Worm (Caenorhabditis elegans) whole organism, young adult: ENCODE measurements around the gene F47E1.1.

Experiments
- F57A8.1 ChIP-seq: fragments of 200-800 bp; sonication (Bioruptor generic); optimal IDR thresholded peaks from 2 replicates; lab custom pipeline; 2018; ENCODE audit warnings: mild to moderate bottlenecking, missing genetic modification characterization, moderate library complexity, missing compliant biosample characterization
- K12H6.12 ChIP-seq: fragments of 200-800 bp; sonication (Bioruptor generic); optimal IDR thresholded peaks from 2 replicates; lab custom pipeline; 2018; ENCODE audit warnings: mild to moderate bottlenecking, missing genetic modification characterization, missing compliant biosample characterization
- Y53G8AR.9 ChIP-seq: fragments of 200-800 bp; sonication (Bioruptor generic); conservative IDR thresholded peaks from 2 replicates; pipeline ENCODE4 v1.3.6; 2022; ENCODE audit warnings: missing genetic modification reagents, missing genetic modification characterization, missing compliant biosample characterization
- ama-1 ChIP-seq, 3 experiments: fragments of 150-350 bp in 1 of 3; sonication (generic microtip) in 2 of 3; optimal IDR thresholded peaks; 2 replicates each; lab custom pipeline; 2014 to 2018; ENCODE audit warnings: missing biosample characterization in 2 of 3, missing genetic modification characterization in 2 of 3, missing genetic modification reagents in 2 of 3
- aptf-3 ChIP-seq: fragments of 200-800 bp; sonication (Bioruptor generic); IDR thresholded peaks from 2 replicates; pipeline ENCODE4 v1.3.6; 2022; ENCODE audit warnings: missing genetic modification characterization, missing compliant biosample characterization
- bed-2 ChIP-seq: fragments of 200-800 bp; sonication (Bioruptor generic); IDR thresholded peaks from 2 replicates; pipeline ENCODE4 v1.3.6; 2022; ENCODE audit warnings: missing genetic modification reagents, missing genetic modification characterization, missing compliant biosample characterization
- ceh-27 ChIP-seq: fragments of 200-800 bp; sonication (Bioruptor generic); optimal IDR thresholded peaks from 2 replicates; lab custom pipeline; 2018; ENCODE audit warnings: mild to moderate bottlenecking, missing genetic modification characterization, moderate library complexity, missing compliant biosample characterization
- ceh-40 ChIP-seq: fragments of 200-800 bp; sonication (Bioruptor generic); IDR thresholded peaks from 2 replicates; pipeline ENCODE4 v1.3.6; 2022; ENCODE audit warnings: missing genetic modification characterization, missing compliant biosample characterization
- ceh-58 ChIP-seq: fragments of 200-800 bp; sonication (Bioruptor generic); IDR thresholded peaks from 2 replicates; pipeline ENCODE4 v1.3.6; 2022; ENCODE audit warnings: missing genetic modification characterization, missing compliant biosample characterization
- ceh-79 ChIP-seq: sonication (generic microtip); optimal IDR thresholded peaks from 2 replicates; lab custom pipeline; 2017; ENCODE audit warnings: mild to moderate bottlenecking, missing genetic modification characterization, missing compliant biosample characterization
- chd-7 ChIP-seq: sonication (generic microtip); optimal IDR thresholded peaks from 2 replicates; lab custom pipeline; 2016; ENCODE audit warnings: mild to moderate bottlenecking, missing genetic modification characterization, moderate library complexity, missing compliant biosample characterization
- dox-1 ChIP-seq: fragments of 200-800 bp; sonication (Bioruptor generic); IDR thresholded peaks from 2 replicates; pipeline ENCODE4 v1.3.6; 2022; ENCODE audit warnings: missing genetic modification reagents, missing genetic modification characterization, missing compliant biosample characterization
- efl-1 ChIP-seq: fragments of 150-350 bp; optimal IDR thresholded peaks from 2 replicates; lab custom pipeline; 2014; ENCODE audit warnings: missing biosample characterization, missing genetic modification reagents, missing genetic modification characterization
- egrh-3 ChIP-seq: fragments of 200-800 bp; sonication (Bioruptor generic); IDR thresholded peaks from 2 replicates; pipeline ENCODE4 v1.3.6; 2022; ENCODE audit warnings: missing genetic modification reagents, missing genetic modification characterization, missing compliant biosample characterization
- gei-17 ChIP-seq: fragments of 200-800 bp; sonication (Bioruptor generic); optimal IDR thresholded peaks from 2 replicates; lab custom pipeline; 2018; ENCODE audit warnings: mild to moderate bottlenecking, missing genetic modification characterization, missing compliant biosample characterization
- hmg-1.2 ChIP-seq: fragments of 200-800 bp; sonication (Bioruptor generic); IDR thresholded peaks from 2 replicates; pipeline ENCODE4 v1.3.6; 2022; ENCODE audit warnings: missing genetic modification reagents, missing genetic modification characterization, missing compliant biosample characterization
- hrde-1 ChIP-seq: sonication (generic microtip); optimal IDR thresholded peaks from 2 replicates; lab custom pipeline; 2016; ENCODE audit warnings: missing genetic modification characterization, mild to moderate bottlenecking, missing compliant biosample characterization, moderate library complexity, missing genotype, missing genetic modification reagents, borderline replicate concordance
- let-526 ChIP-seq: fragments of 200-800 bp; sonication (Bioruptor generic); IDR thresholded peaks from 2 replicates; pipeline ENCODE4 v1.3.6; 2022; ENCODE audit warnings: missing genetic modification reagents, missing genetic modification characterization, missing compliant biosample characterization
- lin-35 ChIP-seq, 3 experiments: fragments of 150-350 bp in 2 of 3; sonication (generic microtip) in 1 of 3; optimal IDR thresholded peaks; 2 replicates each; lab custom pipeline; 2014 to 2018; ENCODE audit warnings: missing biosample characterization in 3 of 3, missing genetic modification characterization in 3 of 3, missing genetic modification reagents in 3 of 3
- lin-54 ChIP-seq: fragments of 200-800 bp; sonication (Bioruptor generic); optimal IDR thresholded peaks from 2 replicates; lab custom pipeline; 2018; ENCODE audit warnings: mild to moderate bottlenecking, missing genetic modification characterization, missing compliant biosample characterization
- madf-6 ChIP-seq: fragments of 200-800 bp; sonication (Bioruptor generic); IDR thresholded peaks from 2 replicates; pipeline ENCODE4 v1.3.6; 2022; ENCODE audit warnings: missing genetic modification reagents, missing genetic modification characterization, missing compliant biosample characterization
- madf-8 ChIP-seq: fragments of 200-800 bp; sonication (Bioruptor generic); conservative IDR thresholded peaks from 2 replicates; pipeline ENCODE4 v1.3.6; 2022; ENCODE audit warnings: missing genetic modification reagents, missing genetic modification characterization, missing compliant biosample characterization
- mcd-1 ChIP-seq: fragments of 200-800 bp; sonication (Bioruptor generic); IDR thresholded peaks from 2 replicates; pipeline ENCODE4 v1.3.6; 2022; ENCODE audit warnings: missing genetic modification reagents, missing genetic modification characterization, missing compliant biosample characterization
- mes-4 ChIP-seq: sonication (generic microtip); optimal IDR thresholded peaks from 2 replicates; lab custom pipeline; 2016; ENCODE audit warnings: missing genotype, missing genetic modification characterization, missing compliant biosample characterization
- nhr-80 ChIP-seq: sonication (generic microtip); optimal IDR thresholded peaks from 2 replicates; lab custom pipeline; 2016; ENCODE audit warnings: missing genetic modification characterization, missing compliant biosample characterization
- nhr-90 ChIP-seq: sonication (generic microtip); optimal IDR thresholded peaks from 2 replicates; lab custom pipeline; 2016; ENCODE audit warnings: missing genotype, mild to moderate bottlenecking, missing genetic modification characterization, missing compliant biosample characterization
- pbrm-1 ChIP-seq: fragments of 200-800 bp; sonication (Bioruptor generic); IDR thresholded peaks from 2 replicates; pipeline ENCODE4 v1.3.6; 2022; ENCODE audit warnings: missing genetic modification reagents, missing genetic modification characterization, missing compliant biosample characterization
- snpc-4 ChIP-seq, 5 experiments: fragments of 150-350 bp in 1 of 5; sonication (generic microtip) in 4 of 5; optimal IDR thresholded peaks; 2 replicates each; lab custom pipeline; 2014 to 2018; ENCODE audit warnings: missing genetic modification characterization in 5 of 5, missing biosample characterization in 3 of 5, antibody characterized with exemption in 2 of 5, mild to moderate bottlenecking in 2 of 5, missing compliant biosample characterization in 2 of 5, missing genotype in 2 of 5, moderate library complexity in 2 of 5, missing genetic modification reagents in 1 of 5
- sptf-2 ChIP-seq: fragments of 200-800 bp; sonication (Bioruptor generic); optimal IDR thresholded peaks from 2 replicates; lab custom pipeline; 2018; ENCODE audit warnings: mild to moderate bottlenecking, missing genetic modification characterization, missing compliant biosample characterization
- tbp1 ChIP-seq: fragments of 200-800 bp; sonication (Bioruptor generic); optimal IDR thresholded peaks from 2 replicates; lab custom pipeline; 2018; ENCODE audit warnings: mild to moderate bottlenecking, missing genetic modification characterization, missing compliant biosample characterization
- zfh-2 ChIP-seq: fragments of 200-800 bp; sonication (Bioruptor generic); conservative IDR thresholded peaks from 2 replicates; pipeline ENCODE4 v1.3.6; 2022; ENCODE audit warnings: missing genetic modification reagents, missing genetic modification characterization, missing compliant biosample characterization
- zim-3 ChIP-seq: sonication (generic microtip); optimal IDR thresholded peaks from 2 replicates; lab custom pipeline; 2017; ENCODE audit warnings: mild to moderate bottlenecking, missing genetic modification characterization, moderate library complexity, missing compliant biosample characterization
- ztf-18 ChIP-seq: sonication (generic microtip); optimal IDR thresholded peaks from 2 replicates; lab custom pipeline; 2016; ENCODE audit warnings: missing genotype, mild to moderate bottlenecking, missing genetic modification characterization, missing compliant biosample characterization
- ztf-25 ChIP-seq: fragments of 200-800 bp; sonication (Bioruptor generic); IDR thresholded peaks from 2 replicates; pipeline ENCODE4 v1.3.6; 2022; ENCODE audit warnings: missing genetic modification reagents, missing genetic modification characterization, missing compliant biosample characterization
- ztf-26 ChIP-seq: sonication (generic microtip); optimal IDR thresholded peaks from 2 replicates; lab custom pipeline; 2017; ENCODE audit warnings: missing genetic modification characterization, missing compliant biosample characterization
- ztf-6 ChIP-seq: fragments of 200-800 bp; sonication (Bioruptor generic); IDR thresholded peaks from 2 replicates; pipeline ENCODE4 v1.3.6; 2022; ENCODE audit warnings: missing genetic modification reagents, missing genetic modification characterization, missing compliant biosample characterization

The F47E1.1 gene

ce11 chrX:9113829-9114228 is 36.8 kb downstream of the F47E1.1 start, which contains the start of gene C25A11.2:
Gene C25A11.2 (plus strand): TSS chrX:9114066.
- TF ChIP-seq mcd-1 (GFP tag; lab: Robert Waterston, UW) (peak; percentile 41; the same call in 1 of the 2 replicates), ceh-27 (GFP tag; lab: Kevin White, UChicago) (peak; percentile 34), tbp1 (GFP tag; lab: Kevin White, UChicago) (no peak), mes-4 (tag; lab: Kevin White, UChicago) (no peak), let-526 (GFP tag; lab: Robert Waterston, UW) (no peak), lin-35 (GFP tag; optimal IDR thresholded peaks at IDR 0.05; lab: Kevin White, UChicago) (no peak), ama-1 (optimal IDR thresholded peaks at IDR 0.05; lab: Kevin White, UChicago) (no peak), ama-1 (GFP tag; optimal IDR thresholded peaks at IDR 0.05; lab: Kevin White, UChicago) (no peak), chd-7 (tag; lab: Kevin White, UChicago) (no peak), K12H6.12 (tag; lab: Kevin White, UChicago) (peak; percentile 20), zfh-2 (GFP tag; lab: Robert Waterston, UW) (peak; percentile 78), nhr-80 (tag; lab: Kevin White, UChicago) (peak; percentile 25), madf-6 (GFP tag; lab: Robert Waterston, UW) (no peak), ceh-79 (no peak), pbrm-1 (GFP tag; lab: Robert Waterston, UW) (0 out of 2 replicates have a peak, but pooled peaks have one; percentile 20), hmg-1.2 (GFP tag; lab: Robert Waterston, UW) (peak; percentile 75; the same call in 1 of the 2 replicates), dox-1 (peak; percentile 76), ztf-26 (no peak), lin-54 (peak; percentile 11), egrh-3 (0 out of 2 replicates have a peak, but pooled peaks have one; percentile 13), F57A8.1 (no peak), ztf-6 (GFP tag; lab: Robert Waterston, UW) (no peak)

ce11 chrX:9117541-9117940 is 40.6 kb downstream of the F47E1.1 start:
- TF ChIP-seq ztf-25 (GFP tag; lab: Robert Waterston, UW) (no peak), madf-8 (GFP tag; lab: Robert Waterston, UW) (peak; percentile 28; the same call in 1 of the 2 replicates), ztf-18 (tag; lab: Kevin White, UChicago) (peak; percentile 85), ceh-40 (no peak), efl-1 (GFP tag; lab: Kevin White, UChicago) (peak; percentile 45), aptf-3 (GFP tag; lab: Robert Waterston, UW) (no peak), bed-2 (GFP tag; lab: Robert Waterston, UW) (no peak), Y53G8AR.9 (GFP tag; lab: Robert Waterston, UW) (no peak), ceh-58 (GFP tag; lab: Robert Waterston, UW) (no peak), zfh-2 (GFP tag; lab: Robert Waterston, UW) (no peak), nhr-90 (tag; lab: Kevin White, UChicago) (no peak), ceh-79 (no peak), sptf-2 (GFP tag; lab: Kevin White, UChicago) (no peak), hrde-1 (tag; lab: Kevin White, UChicago) (no peak), madf-6 (GFP tag; lab: Robert Waterston, UW) (peak; percentile 66; the same call in 1 of the 2 replicates), gei-17 (GFP tag; lab: Kevin White, UChicago) (no peak), lin-54 (no peak), zim-3 (tag; lab: Kevin White, UChicago) (no peak), snpc-4 (GFP tag; optimal IDR thresholded peaks at IDR 0.05; lab: Kevin White, UChicago) (no peak), snpc-4 (tag; optimal IDR thresholded peaks at IDR 0.05; lab: Kevin White, UChicago) (no peak)
